Worm (Caenorhabditis elegans) whole organism, young adult: Measurements from ENCODE around the gene Y66H1A.5.

Experiments used
- B0035.1 ChIP-seq: sonication (generic microtip); optimal IDR thresholded peaks from 2 replicates; lab custom pipeline; 2016; ENCODE audit warnings: missing genetic modification characterization, mild to moderate bottlenecking, missing compliant biosample characterization, missing genotype, missing genetic modification reagents
- F10E7.11 ChIP-seq: sonication (generic microtip); optimal IDR thresholded peaks from 2 replicates; lab custom pipeline; 2017; ENCODE audit warnings: mild to moderate bottlenecking, missing genetic modification characterization, moderate library complexity, missing compliant biosample characterization
- F22D6.2 ChIP-seq: sonication (generic microtip); optimal IDR thresholded peaks from 2 replicates; lab custom pipeline; 2016; ENCODE audit warnings: mild to moderate bottlenecking, missing genetic modification characterization, missing compliant biosample characterization
- F52B5.7 ChIP-seq: sonication (generic microtip); optimal IDR thresholded peaks from 2 replicates; lab custom pipeline; 2016; ENCODE audit warnings: mild to moderate bottlenecking, missing genetic modification characterization, missing compliant biosample characterization
- F57A8.1 ChIP-seq: fragments of 200-800 bp; sonication (Bioruptor generic); optimal IDR thresholded peaks from 2 replicates; lab custom pipeline; 2018; ENCODE audit warnings: mild to moderate bottlenecking, missing genetic modification characterization, moderate library complexity, missing compliant biosample characterization
- ZK185.1 ChIP-seq: sonication (generic microtip); optimal IDR thresholded peaks from 2 replicates; lab custom pipeline; 2016; ENCODE audit warnings: mild to moderate bottlenecking, missing genetic modification characterization, missing compliant biosample characterization; ENCODE audit not compliant: poor library complexity, severe bottlenecking
- ama-1 ChIP-seq, 3 experiments: fragments of 150-350 bp in 1 of 3; sonication (generic microtip) in 2 of 3; optimal IDR thresholded peaks; 2 replicates each; lab custom pipeline; 2014 to 2018; ENCODE audit warnings: missing biosample characterization in 2 of 3, missing genetic modification characterization in 2 of 3, missing genetic modification reagents in 2 of 3
- atf-7 ChIP-seq: sonication (generic microtip); optimal IDR thresholded peaks from 2 replicates; lab custom pipeline; 2017; ENCODE audit warnings: mild to moderate bottlenecking, missing genetic modification characterization, missing compliant biosample characterization
- attf-5 ChIP-seq: fragments of 200-800 bp; sonication (Bioruptor generic); optimal IDR thresholded peaks from 2 replicates; lab custom pipeline; 2018; ENCODE audit warnings: mild to moderate bottlenecking, missing genetic modification characterization, missing compliant biosample characterization
- bed-1 ChIP-seq: fragments of 200-800 bp; sonication (Bioruptor generic); IDR thresholded peaks from 2 replicates; pipeline ENCODE4 v1.3.6; 2022; ENCODE audit warnings: missing genetic modification reagents, missing genetic modification characterization, missing compliant biosample characterization
- cebp-2 ChIP-seq: fragments of 200-800 bp; sonication (Bioruptor generic); IDR thresholded peaks from 2 replicates; pipeline ENCODE4 v1.3.6; 2022; ENCODE audit warnings: missing genetic modification characterization, missing compliant biosample characterization
- egl-18 ChIP-seq: fragments of 200-800 bp; sonication (Bioruptor generic); IDR thresholded peaks from 2 replicates; pipeline ENCODE4 v1.3.6; 2022; ENCODE audit warnings: missing genetic modification reagents, missing genetic modification characterization, missing compliant biosample characterization
- egl-44 ChIP-seq: fragments of 200-800 bp; sonication (Bioruptor generic); IDR thresholded peaks from 2 replicates; pipeline ENCODE4 v1.3.6; 2022; ENCODE audit warnings: missing genetic modification reagents, missing genetic modification characterization, missing compliant biosample characterization
- fkh-3 ChIP-seq: sonication (generic microtip); optimal IDR thresholded peaks from 2 replicates; lab custom pipeline; 2016; ENCODE audit warnings: mild to moderate bottlenecking, missing genetic modification characterization, missing compliant biosample characterization
- gei-17 ChIP-seq: fragments of 200-800 bp; sonication (Bioruptor generic); optimal IDR thresholded peaks from 2 replicates; lab custom pipeline; 2018; ENCODE audit warnings: mild to moderate bottlenecking, missing genetic modification characterization, missing compliant biosample characterization
- him-1 ChIP-seq: sonication (generic microtip); optimal IDR thresholded peaks from 2 replicates; lab custom pipeline; 2016; ENCODE audit warnings: missing genotype, missing genetic modification reagents, missing genetic modification characterization, missing compliant biosample characterization
- hlh-26 ChIP-seq: fragments of 200-800 bp; sonication (Bioruptor generic); conservative IDR thresholded peaks from 2 replicates; pipeline ENCODE4 v1.3.6; 2022; ENCODE audit warnings: missing genetic modification reagents, missing genetic modification characterization, missing compliant biosample characterization
- hmg-1.2 ChIP-seq: fragments of 200-800 bp; sonication (Bioruptor generic); IDR thresholded peaks from 2 replicates; pipeline ENCODE4 v1.3.6; 2022; ENCODE audit warnings: missing genetic modification reagents, missing genetic modification characterization, missing compliant biosample characterization
- let-607 ChIP-seq, 2 experiments: fragments of 200-800 bp in 1 of 2; sonication (Bioruptor generic) in 1 of 2; sonication (generic microtip) in 1 of 2; optimal IDR thresholded peaks; 2 replicates each; lab custom pipeline; 2016 to 2018; ENCODE audit warnings: mild to moderate bottlenecking in 2 of 2, missing compliant biosample characterization in 2 of 2, missing genetic modification characterization in 2 of 2, moderate library complexity in 2 of 2, missing genotype in 1 of 2
- lin-40 ChIP-seq: sonication (generic microtip); optimal IDR thresholded peaks from 2 replicates; lab custom pipeline; 2016; ENCODE audit warnings: missing genetic modification characterization, mild to moderate bottlenecking, missing compliant biosample characterization, missing genotype, missing genetic modification reagents
- lin-54 ChIP-seq: fragments of 200-800 bp; sonication (Bioruptor generic); optimal IDR thresholded peaks from 2 replicates; lab custom pipeline; 2018; ENCODE audit warnings: mild to moderate bottlenecking, missing genetic modification characterization, missing compliant biosample characterization
- madf-10 ChIP-seq: sonication (generic microtip); optimal IDR thresholded peaks from 2 replicates; lab custom pipeline; 2016; ENCODE audit warnings: mild to moderate bottlenecking, missing genetic modification characterization, missing compliant biosample characterization
- madf-3 ChIP-seq: fragments of 200-800 bp; sonication (Bioruptor generic); IDR thresholded peaks from 2 replicates; pipeline ENCODE4 v1.3.6; 2022; ENCODE audit warnings: missing genetic modification reagents, missing genetic modification characterization, missing compliant biosample characterization
- mcd-1 ChIP-seq: fragments of 200-800 bp; sonication (Bioruptor generic); IDR thresholded peaks from 2 replicates; pipeline ENCODE4 v1.3.6; 2022; ENCODE audit warnings: missing genetic modification reagents, missing genetic modification characterization, missing compliant biosample characterization
- mel-28 ChIP-seq: sonication (generic microtip); optimal IDR thresholded peaks from 2 replicates; lab custom pipeline; 2016; ENCODE audit warnings: borderline replicate concordance, mild to moderate bottlenecking, missing genetic modification characterization, missing compliant biosample characterization
- mes-4 ChIP-seq: sonication (generic microtip); optimal IDR thresholded peaks from 2 replicates; lab custom pipeline; 2016; ENCODE audit warnings: missing genotype, missing genetic modification characterization, missing compliant biosample characterization
- nhr-27 ChIP-seq: fragments of 200-800 bp; sonication (Bioruptor generic); optimal IDR thresholded peaks from 2 replicates; lab custom pipeline; 2018; ENCODE audit warnings: mild to moderate bottlenecking, missing genetic modification characterization, moderate library complexity, missing compliant biosample characterization
- nhr-80 ChIP-seq: sonication (generic microtip); optimal IDR thresholded peaks from 2 replicates; lab custom pipeline; 2016; ENCODE audit warnings: missing genetic modification characterization, missing compliant biosample characterization
- nhr-90 ChIP-seq: sonication (generic microtip); optimal IDR thresholded peaks from 2 replicates; lab custom pipeline; 2016; ENCODE audit warnings: missing genotype, mild to moderate bottlenecking, missing genetic modification characterization, missing compliant biosample characterization
- pha-4 ChIP-seq: fragments of 150-350 bp; sonication (generic microtip); optimal IDR thresholded peaks from 2 replicates; lab custom pipeline; 2014; ENCODE audit warnings: missing biosample characterization, missing genetic modification reagents, missing genetic modification characterization
- rcor-1 ChIP-seq: fragments of 200-800 bp; sonication (Bioruptor generic); IDR thresholded peaks from 2 replicates; pipeline ENCODE4 v1.3.6; 2022; ENCODE audit warnings: missing genetic modification reagents, missing genetic modification characterization, missing compliant biosample characterization
- snpc-1.1 ChIP-seq: sonication (generic microtip); optimal IDR thresholded peaks from 2 replicates; lab custom pipeline; 2017; ENCODE audit warnings: missing genetic modification characterization, mild to moderate bottlenecking, missing compliant biosample characterization, antibody characterized with exemption, moderate library complexity, missing genotype, missing genetic modification reagents; ENCODE audit not compliant: insufficient read depth
- snpc-4 ChIP-seq, 5 experiments: fragments of 150-350 bp in 1 of 5; sonication (generic microtip) in 4 of 5; optimal IDR thresholded peaks; 2 replicates each; lab custom pipeline; 2014 to 2018; ENCODE audit warnings: missing genetic modification characterization in 5 of 5, missing biosample characterization in 3 of 5, antibody characterized with exemption in 2 of 5, mild to moderate bottlenecking in 2 of 5, missing compliant biosample characterization in 2 of 5, missing genotype in 2 of 5, moderate library complexity in 2 of 5, missing genetic modification reagents in 1 of 5
- tlf-1 ChIP-seq: fragments of 200-800 bp; sonication (Bioruptor generic); optimal IDR thresholded peaks from 2 replicates; lab custom pipeline; 2018; ENCODE audit warnings: mild to moderate bottlenecking, missing genetic modification characterization, missing compliant biosample characterization
- xnd-1 ChIP-seq: sonication (generic microtip); optimal IDR thresholded peaks from 2 replicates; lab custom pipeline; 2016; ENCODE audit warnings: missing genotype, missing genetic modification reagents, missing genetic modification characterization, missing compliant biosample characterization
- ztf-26 ChIP-seq: sonication (generic microtip); optimal IDR thresholded peaks from 2 replicates; lab custom pipeline; 2017; ENCODE audit warnings: missing genetic modification characterization, missing compliant biosample characterization

Y66H1A.5 gene

DNA sequence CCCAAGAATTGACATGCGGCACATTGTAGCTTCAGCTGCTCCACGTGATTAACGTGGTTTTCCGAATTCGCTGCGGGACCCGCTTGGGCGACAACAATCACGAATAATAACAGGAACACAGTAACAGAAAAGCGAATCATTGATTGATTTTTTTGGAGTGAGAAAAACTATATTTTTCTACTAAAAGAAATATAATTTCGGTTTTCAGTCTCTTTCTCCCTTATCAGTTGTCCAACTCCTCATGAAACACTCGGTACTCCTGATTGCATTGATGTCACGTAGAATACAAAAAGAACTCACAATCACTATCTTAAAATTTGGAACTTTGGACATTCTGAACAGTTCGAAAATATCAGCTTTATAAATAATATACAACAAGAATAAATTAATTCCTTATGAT, at the start of gene Y66H1A.5:
TSS of gene Y66H1A.5 (minus strand) at position 265 of the 400 bp plus-strand sequence.
- TF ChIP-seq let-607 (tag; optimal IDR thresholded peaks at IDR 0.05; lab: Kevin White, UChicago) (peak in 1 of 2 experiments; percentile 16), B0035.1 (tag; lab: Kevin White, UChicago) (no peak), fkh-3 (tag; lab: Kevin White, UChicago) (no peak), ztf-26 (tag; lab: Kevin White, UChicago) (no peak), egl-44 (GFP tag; lab: Robert Waterston, UW) (no peak), madf-3 (0 out of 2 replicates have a peak, but pooled peaks have one; percentile 53), lin-54 (GFP tag; lab: Kevin White, UChicago) (no peak), nhr-80 (tag; lab: Kevin White, UChicago) (peak; percentile 50), tlf-1 (GFP tag; lab: Kevin White, UChicago) (peak; percentile 37)

DNA sequence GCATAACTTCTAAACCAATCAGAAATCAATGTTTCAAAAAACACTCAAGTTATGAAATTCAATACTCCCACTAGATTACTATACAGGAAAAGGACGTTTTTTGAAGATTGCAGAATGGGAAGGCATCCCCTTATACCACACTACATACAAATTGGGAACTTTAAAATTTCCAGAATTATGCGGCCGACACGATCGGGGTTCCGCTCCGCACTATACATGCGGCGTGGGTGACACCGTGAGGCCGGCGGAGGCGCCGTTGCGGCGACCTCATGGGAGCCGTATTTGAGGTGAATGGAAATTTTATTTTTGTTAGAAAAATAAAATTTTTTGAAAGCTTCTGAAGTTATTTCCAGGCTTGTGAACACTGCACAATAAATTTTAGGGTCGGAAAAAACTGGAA, 39.4 kb upstream of the Y66H1A.5 start:
- TF ChIP-seq F57A8.1 (GFP tag; lab: Kevin White, UChicago) (no peak), mcd-1 (GFP tag; lab: Robert Waterston, UW) (0 out of 2 replicates have a peak, but pooled peaks have one; percentile 11), ama-1 (optimal IDR thresholded peaks at IDR 0.05; lab: Kevin White, UChicago) (no peak), ama-1 (GFP tag; optimal IDR thresholded peaks at IDR 0.05; lab: Kevin White, UChicago) (no peak), attf-5 (no peak), hmg-1.2 (GFP tag; lab: Robert Waterston, UW) (peak; percentile 54), snpc-1.1 (tag; lab: Kevin White, UChicago) (peak; percentile 52), F22D6.2 (tag; lab: Kevin White, UChicago) (no peak), mel-28 (no peak), nhr-27 (tag; lab: Kevin White, UChicago) (no peak), madf-10 (tag; lab: Kevin White, UChicago) (no peak), hlh-26 (GFP tag; lab: Robert Waterston, UW) (no peak), atf-7 (no peak), snpc-4 (GFP tag; optimal IDR thresholded peaks at IDR 0.05; lab: Kevin White, UChicago) (no peak), snpc-4 (tag; optimal IDR thresholded peaks at IDR 0.05; lab: Kevin White, UChicago) (peak in 1 of 4 experiments; percentile 76), F52B5.7 (no peak), xnd-1 (no peak)

DNA sequence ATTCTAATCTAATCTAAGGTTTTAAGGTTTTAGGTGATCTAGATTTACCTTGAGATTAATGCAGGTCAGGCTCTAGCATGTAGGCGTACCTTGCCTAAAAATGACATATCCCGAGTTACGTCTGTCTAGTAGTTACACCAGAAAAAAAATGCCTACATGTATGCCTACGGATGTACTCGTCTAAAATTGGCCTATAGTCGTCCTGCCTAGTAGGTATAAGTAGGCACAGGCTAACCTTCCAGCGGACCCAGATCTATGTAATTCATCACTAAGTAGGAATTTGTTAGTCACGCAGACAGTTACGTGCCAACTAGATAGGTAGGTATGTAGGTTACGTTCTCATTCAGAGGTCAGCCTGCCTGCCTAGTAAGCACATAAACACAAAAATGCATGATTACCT, 38.4 kb upstream of the Y66H1A.5 start:
- TF ChIP-seq F52B5.7 (no peak), pha-4 (tag; lab: Kevin White, UChicago) (no peak)

DNA sequence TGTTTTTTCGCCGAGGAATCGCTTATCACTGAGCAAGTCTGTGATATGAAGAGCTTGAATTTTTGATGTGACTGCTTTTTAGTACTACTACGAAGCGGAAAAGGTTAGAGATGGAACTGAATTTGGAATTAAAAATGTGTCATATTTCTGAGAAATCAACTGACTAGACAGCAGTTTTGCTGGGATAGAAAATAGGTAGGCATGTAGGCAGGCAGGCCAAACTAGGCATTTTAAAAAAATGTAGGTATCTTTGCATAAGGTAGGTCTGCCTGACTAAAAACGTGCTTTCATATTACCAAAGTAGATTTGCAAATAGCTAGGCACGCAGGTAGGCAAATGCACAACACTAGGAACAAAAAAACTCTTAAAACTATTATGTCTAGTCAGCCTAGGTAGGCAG, 37.6 kb upstream of the Y66H1A.5 start:
- TF ChIP-seq cebp-2 (GFP tag; lab: Robert Waterston, UW): no peak
- TF ChIP-seq bed-1 (GFP tag; lab: Robert Waterston, UW): no peak
- no peak for TF ChIP-seq rcor-1 (GFP tag; lab: Robert Waterston, UW)
- no peak for TF ChIP-seq egl-18 (GFP tag; lab: Robert Waterston, UW)
- TF ChIP-seq mes-4 (tag; lab: Kevin White, UChicago): no peak
- no peak for TF ChIP-seq him-1 (tag; lab: Kevin White, UChicago)
- no peak for TF ChIP-seq lin-40 (tag; lab: Kevin White, UChicago)
- TF ChIP-seq gei-17 (GFP tag; lab: Kevin White, UChicago): no peak
- no peak for TF ChIP-seq nhr-90 (tag; lab: Kevin White, UChicago)
- no peak for TF ChIP-seq ZK185.1 (tag; lab: Kevin White, UChicago)
- TF ChIP-seq F10E7.11 (tag; lab: Kevin White, UChicago): no peak
